Worm (Caenorhabditis elegans) whole organism, L2 larva: Measurements from ENCODE around the gene ssp-34.

Experiments used
- nhr-21 ChIP-seq: fragments of 150-350 bp; optimal IDR thresholded peaks from 2 replicates; lab custom pipeline; 2014; ENCODE audit warnings: missing biosample characterization, missing genetic modification characterization
- unc-39 ChIP-seq: fragments of 150-350 bp; optimal IDR thresholded peaks from 2 replicates; lab custom pipeline; 2014; ENCODE audit warnings: missing biosample characterization, missing genetic modification characterization

Gene ssp-34

ce11 chrIV:10688972-10689567, 49.3 kb downstream of the ssp-34 start, which contains the start of gene R102.3:
Gene R102.3 (plus strand): TSS chrIV:10689517.
- TF ChIP-seq nhr-21 (tag; lab: Kevin White, UChicago) (peak; percentile 54), unc-39 (no peak)
